Fruit fly (Drosophila melanogaster): ENCODE measurements around the gene p38a.

Gene p38a

dm6 chr3R:24188619-24189018 is 36.5 kb upstream of the p38a start, which contains the start of gene CG5515 (continued):
- TF ChIP-seq CG5245 (GFP tag; optimal IDR thresholded peaks at IDR 0.05): peak; percentile 32
- TF ChIP-seq en (GFP tag; optimal IDR thresholded peaks at IDR 0.05): peak; percentile 35
- peak; percentile 45 for TF ChIP-seq CG15514 (GFP tag; optimal IDR thresholded peaks at IDR 0.05)
- TF ChIP-seq Sox102F (GFP tag; optimal IDR thresholded peaks at IDR 0.05): peak; percentile 88
- peak; percentile 49 for TF ChIP-seq pum (GFP tag; optimal IDR thresholded peaks at IDR 0.05)
- TF ChIP-seq CG10431 (GFP tag; optimal IDR thresholded peaks at IDR 0.05): no peak
- TF ChIP-seq CG31388 (GFP tag; optimal IDR thresholded peaks at IDR 0.05): no peak
- TF ChIP-seq Opbp (GFP tag; IDR thresholded peaks at IDR 0.05; ENCODE audit: partially characterized antibody): peak; percentile 69
- peak; percentile 71 for TF ChIP-seq Max (GFP tag; optimal IDR thresholded peaks at IDR 0.05)
- no peak for TF ChIP-seq CG8478 (optimal IDR thresholded peaks at IDR 0.05)
- peak; percentile 81 for TF ChIP-seq wdn (GFP tag; IDR thresholded peaks at IDR 0.05)
- TF ChIP-seq croc (GFP tag; conservative IDR thresholded peaks at IDR 0.05): peak; percentile 76; the same call in 2 of the 3 replicates
- TF ChIP-seq sens-2 (GFP tag; IDR thresholded peaks at IDR 0.05): peak; percentile 48; the same call in 1 of the 2 replicates
- peak; percentile 52 for TF ChIP-seq jing (GFP tag; optimal IDR thresholded peaks at IDR 0.05)
- peak; percentile 80 for TF ChIP-seq ssp (GFP tag; IDR thresholded peaks at IDR 0.05)
- peak; percentile 54 for TF ChIP-seq repo (GFP tag; optimal IDR thresholded peaks at IDR 0.05)
- peak; percentile 80 for TF ChIP-seq hb (GFP tag; IDR thresholded peaks at IDR 0.05; ENCODE audit: partially characterized antibody)
- TF ChIP-seq sug (tag; optimal IDR thresholded peaks at IDR 0.05): peak; percentile 74
- TF ChIP-seq tap (tag; optimal IDR thresholded peaks at IDR 0.05): no peak
- TF ChIP-seq CG7745 (tag; optimal IDR thresholded peaks at IDR 0.05): no peak
- no peak for TF ChIP-seq BtbVII (GFP tag; optimal IDR thresholded peaks at IDR 0.05)
- peak; percentile 36 for TF ChIP-seq CG3407 (GFP tag; optimal IDR thresholded peaks at IDR 0.05)
- TF ChIP-seq tup (GFP tag; optimal IDR thresholded peaks at IDR 0.05): peak; percentile 31
- peak; percentile 53; the same call in 1 of the 2 replicates for TF ChIP-seq bbx (GFP tag; IDR thresholded peaks at IDR 0.05; ENCODE audit: partially characterized antibody)
- TF ChIP-seq aop (GFP tag; IDR thresholded peaks at IDR 0.05): peak; percentile 21; the same call in 1 of the 2 replicates
- TF ChIP-seq cad (GFP tag; optimal IDR thresholded peaks at IDR 0.05): no peak
- TF ChIP-seq nerfin-2 (GFP tag; IDR thresholded peaks at IDR 0.05; ENCODE audit: partially characterized antibody): peak; percentile 88
- TF ChIP-seq Nf-YA (GFP tag; IDR thresholded peaks at IDR 0.05): peak; percentile 71; the same call in 1 of the 2 replicates
- TF ChIP-seq Mes4 (GFP tag; optimal IDR thresholded peaks at IDR 0.05): peak; percentile 76
- peak in 1 of 3 experiments; percentile 84 for TF ChIP-seq lola (GFP tag; optimal IDR thresholded peaks at IDR 0.05)
- TF ChIP-seq GATAe (GFP tag; conservative IDR thresholded peaks at IDR 0.05): no peak; the same call in 1 of the 2 replicates
- peak; percentile 87 for TF ChIP-seq Xrp1 (GFP tag; IDR thresholded peaks at IDR 0.05)
- no peak for TF ChIP-seq CG10462 (GFP tag; optimal IDR thresholded peaks at IDR 0.05)
- peak; percentile 9 for TF ChIP-seq CG7987 (GFP tag; optimal IDR thresholded peaks at IDR 0.05)
- peak; percentile 87 for TF ChIP-seq vvl (GFP tag; IDR thresholded peaks at IDR 0.05)
- peak; percentile 79 for TF ChIP-seq ttk (GFP tag; IDR thresholded peaks at IDR 0.05)
- no peak for TF ChIP-seq Jarid2 (GFP tag; optimal IDR thresholded peaks at IDR 0.05)
- peak; percentile 50 for TF ChIP-seq sd (tag; optimal IDR thresholded peaks at IDR 0.05)
- no peak for TF ChIP-seq crc (GFP tag; optimal IDR thresholded peaks at IDR 0.05)
- TF ChIP-seq CG17612 (GFP tag; IDR thresholded peaks at IDR 0.05): peak; percentile 27; the same call in 1 of the 2 replicates
- peak; percentile 90 for TF ChIP-seq wor (GFP tag; IDR thresholded peaks at IDR 0.05)
- TF ChIP-seq gro (GFP tag; optimal IDR thresholded peaks at IDR 0.05): peak; percentile 73
- TF ChIP-seq chn (GFP tag; optimal IDR thresholded peaks at IDR 0.05): peak; percentile 90
- TF ChIP-seq ewg (GFP tag; optimal IDR thresholded peaks at IDR 0.05): peak; percentile 62
- peak; percentile 59 for TF ChIP-seq CG17802 (tag; optimal IDR thresholded peaks at IDR 0.05)
- peak; percentile 70 for TF ChIP-seq Atf3 (GFP tag; optimal IDR thresholded peaks at IDR 0.05)
- TF ChIP-seq CG15479 (GFP tag; optimal IDR thresholded peaks at IDR 0.05): no peak
- TF ChIP-seq NC2α (GFP tag; optimal IDR thresholded peaks at IDR 0.05): peak; percentile 49
- peak; percentile 59; the same call in 2 of the 3 replicates for TF ChIP-seq CG11695 (GFP tag; IDR thresholded peaks at IDR 0.05)
- peak; percentile 80 for TF ChIP-seq CG7786 (GFP tag; optimal IDR thresholded peaks at IDR 0.05)
- TF ChIP-seq Sry-β (GFP tag; optimal IDR thresholded peaks at IDR 0.05): no peak
